Fruit fly (Drosophila melanogaster) whole organism, adult: ENCODE results near the gene CG13086.

Experiments
- CG11617 ChIP-seq: fragments of 200-800 bp; sonication (Bioruptor generic); optimal IDR thresholded peaks from 2 replicates; lab custom pipeline; 2017; ENCODE audit warnings: mild to moderate bottlenecking, missing biosample characterization, missing genetic modification reagents, missing genetic modification characterization
- CG12768 ChIP-seq: fragments of 200-800 bp; sonication (Bioruptor generic); optimal IDR thresholded peaks from 2 replicates; lab custom pipeline; 2017; ENCODE audit warnings: missing biosample characterization, missing genetic modification characterization, mild to moderate bottlenecking, moderate library complexity, missing genetic modification reagents
- CG14711 ChIP-seq: fragments of 200-800 bp; sonication (Bioruptor generic); optimal IDR thresholded peaks from 2 replicates; lab custom pipeline; 2018; ENCODE audit warnings: missing biosample characterization, mild to moderate bottlenecking, missing genetic modification characterization, moderate library complexity
- CG1620 ChIP-seq: fragments of 200-800 bp; sonication (Bioruptor generic); optimal IDR thresholded peaks from 2 replicates; lab custom pipeline; 2016; ENCODE audit warnings: missing biosample characterization, missing genetic modification characterization
- CG33017 ChIP-seq: fragments of 200-800 bp; sonication (Bioruptor generic); optimal IDR thresholded peaks from 2 replicates; lab custom pipeline; 2018; ENCODE audit warnings: missing biosample characterization, mild to moderate bottlenecking, missing genetic modification characterization, moderate library complexity
- CG5204 ChIP-seq: fragments of 200-800 bp; sonication (Bioruptor generic); optimal IDR thresholded peaks from 2 replicates; lab custom pipeline; 2016; ENCODE audit warnings: missing biosample characterization, missing genetic modification characterization
- CG7045 ChIP-seq: fragments of 200-800 bp; sonication (Bioruptor generic); optimal IDR thresholded peaks from 2 replicates; lab custom pipeline; 2017; ENCODE audit warnings: missing biosample characterization, mild to moderate bottlenecking, missing genetic modification characterization
- CG7101 ChIP-seq: fragments of 200-800 bp; sonication (Bioruptor generic); optimal IDR thresholded peaks from 2 replicates; lab custom pipeline; 2018; ENCODE audit warnings: missing biosample characterization, mild to moderate bottlenecking, missing genetic modification characterization, moderate library complexity
- Clk ChIP-seq: fragments of 200-800 bp; sonication (Bioruptor generic); optimal IDR thresholded peaks from 2 replicates; lab custom pipeline; 2017; ENCODE audit warnings: missing biosample characterization, missing genetic modification characterization
- Crg-1 ChIP-seq: fragments of 200-800 bp; sonication (Bioruptor generic); optimal IDR thresholded peaks from 2 replicates; lab custom pipeline; 2016; ENCODE audit warnings: missing biosample characterization, missing genetic modification characterization
- Hr96 ChIP-seq: fragments of 200-800 bp; sonication (Bioruptor generic); optimal IDR thresholded peaks from 2 replicates; lab custom pipeline; 2016; ENCODE audit warnings: missing biosample characterization, missing genetic modification characterization
- Mnt ChIP-seq: fragments of 200-800 bp; sonication (Bioruptor generic); optimal IDR thresholded peaks from 2 replicates; lab custom pipeline; 2016; ENCODE audit warnings: missing biosample characterization, mild to moderate bottlenecking, missing genetic modification characterization
- bab1 ChIP-seq: fragments of 200-800 bp; sonication (Bioruptor generic); optimal IDR thresholded peaks from 3 replicates; lab custom pipeline; 2019; ENCODE audit warnings: missing biosample characterization, mild to moderate bottlenecking, missing genetic modification characterization, moderate library complexity
- cic ChIP-seq: fragments of 200-800 bp; sonication (Bioruptor generic); optimal IDR thresholded peaks from 2 replicates; lab custom pipeline; 2017; ENCODE audit warnings: missing biosample characterization, mild to moderate bottlenecking, missing genetic modification characterization, moderate library complexity
- cnc ChIP-seq, 2 experiments: fragments of >200 bp; optimal IDR thresholded peaks; 2 replicates each; lab custom pipeline; 2017
- kay ChIP-seq: fragments of 200-800 bp; sonication (Bioruptor generic); peaks from one replicate; lab custom pipeline; 2016; ENCODE audit warnings: missing biosample characterization, missing genetic modification characterization, borderline replicate concordance
- ovo ChIP-seq: fragments of 200-800 bp; sonication (Bioruptor generic); optimal IDR thresholded peaks from 2 replicates; lab custom pipeline; 2016; ENCODE audit warnings: missing biosample characterization, missing genetic modification characterization
- pad ChIP-seq: fragments of 200-800 bp; sonication (Bioruptor generic); optimal IDR thresholded peaks from 3 replicates; lab custom pipeline; 2017; ENCODE audit warnings: missing biosample characterization, missing genetic modification characterization, mild to moderate bottlenecking, moderate library complexity, missing genetic modification reagents
- tj ChIP-seq: fragments of 200-800 bp; sonication (Bioruptor generic); optimal IDR thresholded peaks from 3 replicates; lab custom pipeline; 2017; ENCODE audit warnings: missing biosample characterization, mild to moderate bottlenecking, missing genetic modification characterization, moderate library complexity
- toe ChIP-seq: fragments of 200-800 bp; sonication (Bioruptor generic); optimal IDR thresholded peaks from 2 replicates; lab custom pipeline; 2016; ENCODE audit warnings: missing biosample characterization, missing genetic modification characterization

The CG13086 gene

DNA sequence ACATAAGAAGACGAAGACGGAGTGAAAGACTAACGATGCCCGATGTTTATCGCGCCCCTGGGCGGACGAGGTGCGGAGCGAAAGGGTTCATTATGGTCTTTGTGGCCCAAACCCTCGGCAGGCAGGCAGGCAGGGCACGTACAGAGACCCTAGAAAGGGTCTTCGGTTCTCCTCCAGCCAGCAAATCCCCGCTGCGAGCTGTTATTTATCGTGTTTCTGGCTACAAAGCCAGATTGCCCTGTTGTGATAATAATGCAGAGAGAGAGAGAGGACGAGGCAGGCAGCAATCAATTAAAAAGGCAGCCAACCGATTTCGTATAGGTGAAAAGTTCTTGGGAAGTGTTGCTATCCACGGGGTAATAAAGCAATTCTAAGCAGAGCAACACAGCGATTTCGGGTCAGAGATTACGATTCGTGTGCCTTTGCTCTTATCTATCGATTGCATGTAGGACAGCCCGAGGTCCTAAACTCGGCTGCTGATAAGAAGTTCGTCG, 40.6 kb upstream of the CG13086 start:
- no peak for TF ChIP-seq ovo
- TF ChIP-seq CG12768: no peak
- TF ChIP-seq pad: no peak
- no peak for TF ChIP-seq cnc (optimal IDR thresholded peaks at IDR 0.05; lab: Kevin White, UChicago)
- no peak for TF ChIP-seq Hr96 (GFP tag; lab: Kevin White, UChicago)
- TF ChIP-seq Clk (GFP tag; lab: Kevin White, UChicago): no peak
- no peak for TF ChIP-seq Crg-1 (GFP tag; lab: Kevin White, UChicago)

DNA sequence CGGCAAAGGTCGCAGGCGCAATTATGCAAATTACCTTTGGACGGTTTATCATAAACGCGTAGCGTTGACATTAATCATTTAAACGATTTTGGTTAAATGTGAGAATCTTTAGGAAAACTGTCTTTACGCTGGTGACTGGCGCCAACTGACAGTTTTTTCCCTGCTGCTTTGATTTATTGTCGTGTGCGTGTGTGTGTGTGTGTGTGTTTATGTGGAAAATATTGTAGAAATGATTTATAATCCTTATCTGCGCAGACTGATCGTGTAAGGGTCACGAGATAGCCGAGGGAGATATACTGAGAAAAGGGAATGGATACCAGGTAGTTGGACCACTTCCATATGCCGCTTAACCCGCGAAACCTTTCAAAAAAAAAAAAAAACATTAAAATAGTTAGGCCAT, 39.4 kb upstream of the CG13086 start:
- TF ChIP-seq CG14711 (tag; lab: Kevin White, UChicago): no peak
- TF ChIP-seq Crg-1 (GFP tag; lab: Kevin White, UChicago): no peak
- no peak for TF ChIP-seq Mnt (GFP tag; lab: Kevin White, UChicago)
- TF ChIP-seq CG33017: no peak
- no peak for TF ChIP-seq CG7045 (GFP tag; lab: Kevin White, UChicago)
- TF ChIP-seq toe (GFP tag; lab: Kevin White, UChicago): no peak
- no peak for TF ChIP-seq ovo
- no peak for TF ChIP-seq CG1620 (GFP tag; lab: Kevin White, UChicago)
- no peak for TF ChIP-seq cnc (optimal IDR thresholded peaks at IDR 0.05; lab: Kevin White, UChicago)
- TF ChIP-seq kay (GFP tag; lab: Kevin White, UChicago): no peak
- no peak for TF ChIP-seq tj (GFP tag; lab: Kevin White, UChicago)
- TF ChIP-seq Hr96 (GFP tag; lab: Kevin White, UChicago): no peak
- TF ChIP-seq cic (GFP tag; lab: Kevin White, UChicago): no peak
- no peak for TF ChIP-seq Clk (GFP tag; lab: Kevin White, UChicago)
- no peak for TF ChIP-seq pad
- TF ChIP-seq CG11617 (GFP tag; lab: Kevin White, UChicago): no peak
- TF ChIP-seq bab1 (GFP tag; lab: Kevin White, UChicago): no peak

DNA sequence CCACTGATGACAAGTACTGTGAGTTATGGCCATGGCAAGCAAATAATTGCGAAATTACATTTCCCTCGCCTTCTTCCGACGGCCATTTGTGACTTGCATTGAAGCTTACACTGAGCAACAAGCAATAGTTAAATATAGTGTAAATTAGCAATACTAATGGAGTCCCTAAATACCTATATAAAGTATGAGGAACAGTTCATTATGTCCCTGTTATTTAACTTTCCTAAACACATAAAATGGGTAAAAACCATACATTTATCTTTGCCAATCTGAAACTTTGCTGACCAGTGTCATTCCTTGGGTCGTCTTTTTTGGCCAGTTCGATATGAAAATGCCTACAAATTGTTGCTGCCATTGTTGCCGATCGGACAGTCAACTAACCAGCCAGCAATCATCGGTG, 38.8 kb upstream of the CG13086 start:
- TF ChIP-seq bab1 (GFP tag; lab: Kevin White, UChicago): no peak
- TF ChIP-seq Clk (GFP tag; lab: Kevin White, UChicago): no peak
- TF ChIP-seq CG33017: no peak
- TF ChIP-seq CG7045 (GFP tag; lab: Kevin White, UChicago): no peak
- no peak for TF ChIP-seq Mnt (GFP tag; lab: Kevin White, UChicago)
- no peak for TF ChIP-seq ovo
- no peak for TF ChIP-seq kay (GFP tag; lab: Kevin White, UChicago)

DNA sequence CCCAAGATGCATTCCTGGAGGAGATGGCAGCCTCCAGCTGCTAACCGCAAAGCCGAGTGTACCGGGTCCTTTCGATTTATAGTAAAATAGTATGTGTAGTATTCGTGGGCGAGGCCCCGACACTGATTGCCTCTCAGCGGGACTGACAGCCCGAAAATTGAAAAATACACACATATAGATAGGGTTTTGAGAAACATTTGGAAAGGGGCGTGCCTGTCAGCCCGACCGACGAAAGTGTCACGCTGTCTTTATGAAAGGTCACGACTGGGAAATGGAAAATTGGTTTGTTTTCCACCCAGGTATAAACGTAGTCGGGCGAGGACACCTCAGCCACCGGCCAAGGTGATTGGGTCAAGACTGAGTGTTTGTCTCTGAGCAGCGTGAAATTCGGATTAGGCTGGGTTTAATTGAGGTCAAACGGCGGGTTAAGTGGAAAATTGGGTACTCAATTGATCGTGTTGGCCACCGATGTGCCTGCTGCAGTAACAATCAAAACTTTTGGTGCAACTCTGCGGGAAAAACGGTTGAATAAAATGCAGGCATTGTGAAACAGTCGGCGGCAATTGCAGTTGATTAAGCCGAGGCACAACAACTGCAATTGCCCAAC, 37.3 kb upstream of the CG13086 start:
- TF ChIP-seq bab1 (GFP tag; lab: Kevin White, UChicago): no peak
- no peak for TF ChIP-seq CG7045 (GFP tag; lab: Kevin White, UChicago)
- TF ChIP-seq cnc (optimal IDR thresholded peaks at IDR 0.05; lab: Kevin White, UChicago): no peak
- no peak for TF ChIP-seq CG11617 (GFP tag; lab: Kevin White, UChicago)
- TF ChIP-seq CG33017: no peak
- TF ChIP-seq CG12768: no peak

DNA sequence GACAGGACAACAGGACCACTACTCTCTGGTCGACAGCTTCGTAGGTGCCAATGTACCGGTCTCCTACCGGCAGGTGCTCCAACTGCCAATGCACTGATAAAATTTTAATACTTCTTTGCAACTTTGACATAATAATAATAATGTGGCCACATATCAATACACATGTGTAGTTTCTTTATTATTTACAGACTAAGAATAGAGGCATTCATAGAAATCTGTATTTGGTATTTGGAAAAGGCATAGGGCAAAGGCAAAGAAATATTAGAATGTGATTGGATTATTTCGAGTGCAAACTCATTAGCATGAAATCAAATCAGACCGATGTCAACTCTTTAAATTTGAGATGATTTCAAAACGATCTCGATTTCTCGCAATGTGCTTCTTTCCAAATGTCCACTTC, 36.3 kb upstream of the CG13086 start:
- no peak for TF ChIP-seq cic (GFP tag; lab: Kevin White, UChicago)
- TF ChIP-seq bab1 (GFP tag; lab: Kevin White, UChicago): no peak
- no peak for TF ChIP-seq CG33017
- TF ChIP-seq CG12768: no peak
- TF ChIP-seq toe (GFP tag; lab: Kevin White, UChicago): no peak
- TF ChIP-seq CG7101 (tag; lab: Kevin White, UChicago): no peak
- no peak for TF ChIP-seq Hr96 (GFP tag; lab: Kevin White, UChicago)
- no peak for TF ChIP-seq cnc (optimal IDR thresholded peaks at IDR 0.05; lab: Kevin White, UChicago)
- TF ChIP-seq CG7045 (GFP tag; lab: Kevin White, UChicago): no peak
- no peak for TF ChIP-seq pad
- no peak for TF ChIP-seq CG5204

DNA sequence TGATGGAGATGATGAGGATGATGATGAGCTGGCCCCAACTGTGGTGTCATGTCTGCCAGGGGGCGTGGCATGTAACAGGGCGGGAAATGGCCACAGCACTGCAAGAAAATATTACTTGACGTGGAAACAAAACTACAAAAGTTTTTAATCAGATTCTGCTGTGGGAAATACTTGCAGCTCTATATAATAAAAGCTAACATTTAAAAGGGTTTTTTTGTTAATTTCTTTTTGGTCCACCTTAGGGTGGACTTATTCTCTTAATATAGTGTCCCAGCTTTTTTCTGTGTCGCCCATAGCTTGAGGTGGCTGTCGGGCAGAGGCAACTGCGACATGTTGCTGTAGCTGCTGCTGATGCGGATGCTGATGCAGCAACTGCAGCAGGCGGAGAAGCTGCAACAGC, 35.6 kb upstream of the CG13086 start:
- TF ChIP-seq Crg-1 (GFP tag; lab: Kevin White, UChicago): no peak
- TF ChIP-seq CG7101 (tag; lab: Kevin White, UChicago): no peak
- no peak for TF ChIP-seq CG14711 (tag; lab: Kevin White, UChicago)
- no peak for TF ChIP-seq Mnt (GFP tag; lab: Kevin White, UChicago)
- no peak for TF ChIP-seq Hr96 (GFP tag; lab: Kevin White, UChicago)
- TF ChIP-seq bab1 (GFP tag; lab: Kevin White, UChicago): no peak
- TF ChIP-seq ovo: no peak
- no peak for TF ChIP-seq CG5204
- no peak for TF ChIP-seq cnc (optimal IDR thresholded peaks at IDR 0.05; lab: Kevin White, UChicago)
- TF ChIP-seq kay (GFP tag; lab: Kevin White, UChicago): no peak
- TF ChIP-seq tj (GFP tag; lab: Kevin White, UChicago): no peak
- no peak for TF ChIP-seq CG7045 (GFP tag; lab: Kevin White, UChicago)
- no peak for TF ChIP-seq cic (GFP tag; lab: Kevin White, UChicago)
- TF ChIP-seq CG1620 (GFP tag; lab: Kevin White, UChicago): no peak
- no peak for TF ChIP-seq Clk (GFP tag; lab: Kevin White, UChicago)
- TF ChIP-seq pad: no peak
- TF ChIP-seq toe (GFP tag; lab: Kevin White, UChicago): no peak
- TF ChIP-seq CG11617 (GFP tag; lab: Kevin White, UChicago): no peak
- TF ChIP-seq CG12768: no peak
- no peak for TF ChIP-seq CG33017
